Fruit fly (Drosophila melanogaster) whole organism: ENCODE data around the gene GstD10.

Source experiments
- CG8478 ChIP-seq: fragments of >200 bp; optimal IDR thresholded peaks from 2 replicates; lab custom pipeline; 2018; ENCODE audit warnings: inconsistent platforms
- Dll ChIP-seq: fragments of >200 bp; optimal IDR thresholded peaks from 2 replicates; lab custom pipeline; 2017
- EcR ChIP-seq, 2 experiments: fragments of >200 bp; optimal IDR thresholded peaks; 2 replicates each; lab custom pipeline; 2017; ENCODE audit warnings: missing biosample characterization in 2 of 2, missing genetic modification characterization in 2 of 2, missing genetic modification reagents in 2 of 2
- pan ChIP-seq: fragments of >200 bp; optimal IDR thresholded peaks from 2 replicates; lab custom pipeline; 2017
- psq ChIP-seq: fragments of >200 bp; optimal IDR thresholded peaks from 2 replicates; lab custom pipeline; 2017
- usp ChIP-seq: fragments of >200 bp; optimal IDR thresholded peaks from 2 replicates; lab custom pipeline; 2017; ENCODE audit warnings: missing biosample characterization, missing genetic modification characterization, mixed read lengths

The GstD10 gene

dm6 chr3R:12365264-12365840 lies at the start of gene GstD10:
Gene GstD10 (minus strand): TSS chr3R:12365735.
- no peak for TF ChIP-seq psq (lab: Kevin White, UChicago)
- no peak for TF ChIP-seq Dll (lab: Kevin White, UChicago)
- TF ChIP-seq pan: no peak
- no peak for TF ChIP-seq usp (GFP tag; lab: Kevin White, UChicago)
- no peak for TF ChIP-seq CG8478 (lab: Kevin White, UChicago)
- no peak for TF ChIP-seq EcR (GFP tag; optimal IDR thresholded peaks at IDR 0.05; lab: Kevin White, UChicago)

- TF ChIP-seq usp (GFP tag; lab: Kevin White, UChicago): no peak
- no peak for TF ChIP-seq Dll (lab: Kevin White, UChicago)
- TF ChIP-seq CG8478 (lab: Kevin White, UChicago): no peak
- no peak for TF ChIP-seq EcR (GFP tag; optimal IDR thresholded peaks at IDR 0.05; lab: Kevin White, UChicago)
- no peak for TF ChIP-seq psq (lab: Kevin White, UChicago)
- TF ChIP-seq pan: no peak
Observed at dm6 chr3R:12413274-12413958, 47.9 kb upstream of the GstD10 start, which contains the start of the genes Dip-C and pps. Gene Dip-C (minus strand): TSS chr3R:12413759. Gene pps (plus strand): TSS chr3R:12413828.

dm6 chr3R:12411449-12411848 lies 45.9 kb upstream of the GstD10 start:
- no peak for TF ChIP-seq CG8478 (lab: Kevin White, UChicago)
- no peak for TF ChIP-seq psq (lab: Kevin White, UChicago)
- TF ChIP-seq EcR (GFP tag; optimal IDR thresholded peaks at IDR 0.05; lab: Kevin White, UChicago): no peak
- TF ChIP-seq pan: no peak
- TF ChIP-seq usp (GFP tag; lab: Kevin White, UChicago): no peak
- no peak for TF ChIP-seq Dll (lab: Kevin White, UChicago)

dm6 chr3R:12408160-12408559 lies 42.6 kb upstream of the GstD10 start, which contains the start of gene CG5196:
Gene CG5196 (plus strand): TSS chr3R:12408316.
- TF ChIP-seq EcR (GFP tag; optimal IDR thresholded peaks at IDR 0.05; lab: Kevin White, UChicago) (no peak), psq (lab: Kevin White, UChicago) (no peak), CG8478 (lab: Kevin White, UChicago) (no peak), pan (no peak)

- TF ChIP-seq pan: no peak
- no peak for TF ChIP-seq CG8478 (lab: Kevin White, UChicago)
- TF ChIP-seq Dll (lab: Kevin White, UChicago): no peak
- TF ChIP-seq usp (GFP tag; lab: Kevin White, UChicago): no peak
- no peak for TF ChIP-seq psq (lab: Kevin White, UChicago)
- TF ChIP-seq EcR (GFP tag; optimal IDR thresholded peaks at IDR 0.05; lab: Kevin White, UChicago): no peak
Observed at dm6 chr3R:12406235-12407196, 41.0 kb upstream of the GstD10 start, which contains the start of gene CG5167. Gene CG5167 (plus strand): TSS chr3R:12406532.

- no peak for TF ChIP-seq EcR (GFP tag; optimal IDR thresholded peaks at IDR 0.05; lab: Kevin White, UChicago)
- TF ChIP-seq usp (GFP tag; lab: Kevin White, UChicago): no peak
- no peak for TF ChIP-seq psq (lab: Kevin White, UChicago)
- no peak for TF ChIP-seq pan
- TF ChIP-seq Dll (lab: Kevin White, UChicago): no peak
- no peak for TF ChIP-seq CG8478 (lab: Kevin White, UChicago)
Observed at dm6 chr3R:12405928-12406234, 40.3 kb upstream of the GstD10 start, which contains the start of gene Cyp9f2. Gene Cyp9f2 (minus strand): TSS chr3R:12406028.

- no peak for TF ChIP-seq pan
- TF ChIP-seq usp (GFP tag; lab: Kevin White, UChicago): no peak
- TF ChIP-seq EcR (GFP tag; optimal IDR thresholded peaks at IDR 0.05; lab: Kevin White, UChicago): no peak
- TF ChIP-seq psq (lab: Kevin White, UChicago): no peak
- no peak for TF ChIP-seq CG8478 (lab: Kevin White, UChicago)
- TF ChIP-seq Dll (lab: Kevin White, UChicago): no peak
Observed at dm6 chr3R:12405134-12405533, 39.6 kb upstream of the GstD10 start.

dm6 chr3R:12402935-12403334 lies 37.4 kb upstream of the GstD10 start:
- TF ChIP-seq Dll (lab: Kevin White, UChicago): no peak
- TF ChIP-seq usp (GFP tag; lab: Kevin White, UChicago): no peak
- TF ChIP-seq psq (lab: Kevin White, UChicago): no peak
- TF ChIP-seq pan: no peak
- TF ChIP-seq CG8478 (lab: Kevin White, UChicago): no peak
- no peak for TF ChIP-seq EcR (GFP tag; optimal IDR thresholded peaks at IDR 0.05; lab: Kevin White, UChicago)

dm6 chr3R:12401672-12402296 lies 36.2 kb upstream of the GstD10 start, which contains the start of gene DNAlig3:
Gene DNAlig3 (minus strand): TSS chr3R:12401839.
- TF ChIP-seq pan (no peak), EcR (GFP tag; optimal IDR thresholded peaks at IDR 0.05; lab: Kevin White, UChicago) (no peak), usp (GFP tag; lab: Kevin White, UChicago) (no peak), Dll (lab: Kevin White, UChicago) (no peak), psq (lab: Kevin White, UChicago) (no peak), CG8478 (lab: Kevin White, UChicago) (no peak)

dm6 chr3R:12398620-12399247 lies 33.2 kb upstream of the GstD10 start, which contains the start of gene Cyp9f3:
Gene Cyp9f3 (minus strand): TSS chr3R:12398929.
- no peak for TF ChIP-seq pan
- no peak for TF ChIP-seq psq (lab: Kevin White, UChicago)
- TF ChIP-seq usp (GFP tag; lab: Kevin White, UChicago): no peak
- TF ChIP-seq CG8478 (lab: Kevin White, UChicago): no peak
